Worm (Caenorhabditis elegans): ENCODE measurements around the gene spop-1.

- TF ChIP-seq pqm-1 (tag; optimal IDR thresholded peaks at IDR 0.05) = no peak
- no peak for TF ChIP-seq aly-2 (tag; optimal IDR thresholded peaks at IDR 0.05)
- no peak for TF ChIP-seq fos-1 (tag; optimal IDR thresholded peaks at IDR 0.05)
- TF ChIP-seq sptf-1 (tag; optimal IDR thresholded peaks at IDR 0.05) = no peak
- TF ChIP-seq aha-1 (tag; optimal IDR thresholded peaks at IDR 0.05) = no peak
Measured at ce11 chrIII:10060573-10060972, 37.3 kb downstream of the spop-1 start, which contains the start of gene T16G12.13.
